Worm (Caenorhabditis elegans): ENCODE measurements around the gene C27A7.5.

C27A7.5 gene

DNA sequence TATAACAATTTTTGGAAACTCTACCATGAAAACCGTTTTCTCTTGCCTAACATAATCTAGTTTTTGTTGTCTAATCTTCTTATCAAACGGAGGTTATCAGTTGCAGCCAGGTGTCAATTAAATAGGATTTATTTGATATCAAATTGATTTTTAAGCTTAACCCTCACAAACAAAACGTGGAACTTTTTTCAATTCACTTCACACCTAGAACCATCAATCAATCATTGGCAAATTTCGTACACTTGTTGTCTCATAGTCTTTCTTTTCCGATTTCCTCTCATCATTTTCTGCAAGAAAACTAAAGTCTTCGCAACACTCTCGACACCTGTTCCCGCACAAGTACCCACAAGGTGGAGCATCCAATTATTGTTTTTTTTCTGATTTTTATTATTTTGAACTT, 46.6 kb upstream of the C27A7.5 start (continued):
- no peak for TF ChIP-seq unc-130 (GFP tag; optimal IDR thresholded peaks at IDR 0.05)
- TF ChIP-seq F49E8.2 (tag; optimal IDR thresholded peaks at IDR 0.05; ENCODE audit: borderline replicate concordance): no peak
- TF ChIP-seq Y75B8A.6 (GFP tag; IDR thresholded peaks at IDR 0.05): no peak
- peak; percentile 3 for TF ChIP-seq pqm-1 (tag; optimal IDR thresholded peaks at IDR 0.05)
- no peak for TF ChIP-seq lin-13 (GFP tag; optimal IDR thresholded peaks at IDR 0.05)
- TF ChIP-seq arid-1 (GFP tag; conservative IDR thresholded peaks at IDR 0.05): no peak
- TF ChIP-seq hif-1 (tag; optimal IDR thresholded peaks at IDR 0.05): no peak
- no peak for TF ChIP-seq ceh-82 (tag; optimal IDR thresholded peaks at IDR 0.05)

- TF ChIP-seq mdl-1 (tag; optimal IDR thresholded peaks at IDR 0.05) (peak in 1 of 2 experiments; percentile 57), Y5F2A.4 (GFP tag; optimal IDR thresholded peaks at IDR 0.05) (no peak), fos-1 (tag; optimal IDR thresholded peaks at IDR 0.05) (no peak), zfp-3 (GFP tag; conservative IDR thresholded peaks at IDR 0.05) (no peak), php-3 (GFP tag; IDR thresholded peaks at IDR 0.05) (0 out of 2 replicates have a peak, but pooled peaks have one; percentile 14), D1046.2 (GFP tag; IDR thresholded peaks at IDR 0.05) (no peak), ceh-28 (tag; optimal IDR thresholded peaks at IDR 0.05) (no peak), nhr-48 (tag; optimal IDR thresholded peaks at IDR 0.05) (peak; percentile 60), ceh-20 (GFP tag; IDR thresholded peaks at IDR 0.05) (no peak), mxl-3 (GFP tag; optimal IDR thresholded peaks at IDR 0.05) (peak; percentile 77), rbr-2 (tag; optimal IDR thresholded peaks at IDR 0.05) (no peak), nhr-28 (tag; optimal IDR thresholded peaks at IDR 0.05) (peak; percentile 63), T20F7.1 (GFP tag; optimal IDR thresholded peaks at IDR 0.05) (no peak), cey-2 (tag; optimal IDR thresholded peaks at IDR 0.05; ENCODE audit: borderline replicate concordance, insufficient read depth) (no peak), zag-1 (tag; optimal IDR thresholded peaks at IDR 0.05) (no peak), lir-3 (tag; optimal IDR thresholded peaks at IDR 0.05) (no peak), hlh-30 (tag; optimal IDR thresholded peaks at IDR 0.05; ENCODE audit: insufficient read depth) (peak; percentile 34), lsy-2 (tag; optimal IDR thresholded peaks at IDR 0.05) (peak in 1 of 2 experiments; percentile 4), hlh-11 (tag; optimal IDR thresholded peaks at IDR 0.05) (peak; percentile 72), F49E8.2 (tag; optimal IDR thresholded peaks at IDR 0.05; ENCODE audit: borderline replicate concordance) (no peak)
These were observed 37.4 kb upstream of the C27A7.5 start for ce11 chrV:12199474-12199873.

DNA sequence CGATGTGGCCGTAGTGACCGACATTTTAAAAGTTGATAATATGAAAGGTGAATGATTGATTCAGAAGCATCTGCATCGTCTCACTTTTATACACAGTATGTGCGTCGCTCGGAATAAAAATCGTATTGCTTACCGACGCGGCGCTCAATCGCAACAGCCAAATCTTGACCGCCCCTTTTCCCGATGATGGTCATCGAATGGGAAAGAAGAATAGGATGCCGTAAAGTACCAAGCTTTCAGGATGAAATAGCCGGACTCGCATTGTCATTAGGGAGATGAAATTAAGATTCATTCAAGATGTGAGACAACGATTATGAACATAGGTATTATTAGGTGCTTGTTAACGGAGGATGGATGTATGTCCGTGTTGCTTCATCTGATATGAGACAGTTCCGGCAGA, 36.4 kb upstream of the C27A7.5 start, which contains the start of gene lon-3:
TSS of gene lon-3 (minus strand) at position 101 of the 400 bp plus-strand sequence.
- no peak for TF ChIP-seq spr-1 (tag; optimal IDR thresholded peaks at IDR 0.05)
- TF ChIP-seq lin-29 (GFP tag; IDR thresholded peaks at IDR 0.05): no peak
- no peak for TF ChIP-seq madf-5 (GFP tag; IDR thresholded peaks at IDR 0.05)
- no peak for TF ChIP-seq php-3 (GFP tag; IDR thresholded peaks at IDR 0.05)
- no peak for TF ChIP-seq zip-2 (tag; optimal IDR thresholded peaks at IDR 0.05)
- TF ChIP-seq ztf-7 (tag; optimal IDR thresholded peaks at IDR 0.05): no peak
- TF ChIP-seq Y5F2A.4 (GFP tag; optimal IDR thresholded peaks at IDR 0.05): no peak
- no peak for TF ChIP-seq nhr-28 (tag; optimal IDR thresholded peaks at IDR 0.05)
- no peak for TF ChIP-seq ceh-32 (tag; optimal IDR thresholded peaks at IDR 0.05; ENCODE audit: poor library complexity)
- TF ChIP-seq F10B5.3 (tag; optimal IDR thresholded peaks at IDR 0.05): no peak
- TF ChIP-seq ama-1 (optimal IDR thresholded peaks at IDR 0.05): no peak
- no peak for TF ChIP-seq nhr-77 (tag; optimal IDR thresholded peaks at IDR 0.05)
- no peak for TF ChIP-seq jun-1 (tag; optimal IDR thresholded peaks at IDR 0.05)
- no peak for TF ChIP-seq mxl-3 (GFP tag; optimal IDR thresholded peaks at IDR 0.05)
- TF ChIP-seq nhr-237 (tag; optimal IDR thresholded peaks at IDR 0.05): no peak

Data from whole organism, L4 larva.